Fruit fly (Drosophila melanogaster): ENCODE results near the gene CG33271.

The CG33271 gene

dm6 chr3L:11552996-11553671 is 24.2 kb downstream of the CG33271 start (continued):
- peak; percentile 17 for TF ChIP-seq salm (tag; optimal IDR thresholded peaks at IDR 0.05)
- peak; percentile 44 for TF ChIP-seq CG17359 (tag; optimal IDR thresholded peaks at IDR 0.05)
- peak; percentile 11 for TF ChIP-seq MTF-1 (GFP tag; optimal IDR thresholded peaks at IDR 0.05; ENCODE audit: borderline replicate concordance)
- no peak for TF ChIP-seq CG17568 (GFP tag; optimal IDR thresholded peaks at IDR 0.05)
- no peak for TF ChIP-seq Side (GFP tag; optimal IDR thresholded peaks at IDR 0.05)
- TF ChIP-seq vvl (GFP tag; IDR thresholded peaks at IDR 0.05) = peak; percentile 85; the same call in 1 of the 2 replicates
- TF ChIP-seq CG8924 (tag; optimal IDR thresholded peaks at IDR 0.05) = peak; percentile 29
- peak; percentile 4 for TF ChIP-seq CG8089 (GFP tag; optimal IDR thresholded peaks at IDR 0.05)
- TF ChIP-seq sna (GFP tag; IDR thresholded peaks at IDR 0.05; ENCODE audit: partially characterized antibody) = peak; percentile 82
- peak; percentile 17 for TF ChIP-seq ash1 (GFP tag; optimal IDR thresholded peaks at IDR 0.05)
- TF ChIP-seq yki (optimal IDR thresholded peaks at IDR 0.05) = peak; percentile 96
- TF ChIP-seq CG18262 (tag; optimal IDR thresholded peaks at IDR 0.05) = peak; percentile 36
- peak; percentile 82 for TF ChIP-seq Dll (GFP tag; IDR thresholded peaks at IDR 0.05; ENCODE audit: partially characterized antibody)
- TF ChIP-seq CG14014 (GFP tag; IDR thresholded peaks at IDR 0.05) = peak; percentile 6; the same call in 1 of the 2 replicates
- TF ChIP-seq fd96Cb (tag; optimal IDR thresholded peaks at IDR 0.05) = no peak
- peak; percentile 61; the same call in 1 of the 2 replicates for TF ChIP-seq NFAT (GFP tag; IDR thresholded peaks at IDR 0.05)
- peak; percentile 68 for TF ChIP-seq caup (GFP tag; optimal IDR thresholded peaks at IDR 0.05; ENCODE audit: severe bottlenecking)
- peak; percentile 51 for TF ChIP-seq nau (GFP tag; optimal IDR thresholded peaks at IDR 0.05)
- peak; percentile 11 for TF ChIP-seq unpg (GFP tag; optimal IDR thresholded peaks at IDR 0.05)
- TF ChIP-seq grau (tag; optimal IDR thresholded peaks at IDR 0.05) = peak; percentile 18
- TF ChIP-seq CG13287 (GFP tag; IDR thresholded peaks at IDR 0.05; ENCODE audit: partially characterized antibody) = peak; percentile 80
- no peak for TF ChIP-seq Hsf (GFP tag; optimal IDR thresholded peaks at IDR 0.05)
- TF ChIP-seq lab (GFP tag; optimal IDR thresholded peaks at IDR 0.05) = peak; percentile 40
- no peak for TF ChIP-seq Lhr (GFP tag; optimal IDR thresholded peaks at IDR 0.05)

- TF ChIP-seq CG12104 (GFP tag; optimal IDR thresholded peaks at IDR 0.05) = no peak
- peak; percentile 3 for TF ChIP-seq CG3407 (GFP tag; optimal IDR thresholded peaks at IDR 0.05)
- peak; percentile 39; the same call in 1 of the 2 replicates for TF ChIP-seq CG10959 (GFP tag; IDR thresholded peaks at IDR 0.05)
- no peak for TF ChIP-seq pan (optimal IDR thresholded peaks at IDR 0.05)
- TF ChIP-seq pan (GFP tag; optimal IDR thresholded peaks at IDR 0.05 in 1 of 2, IDR thresholded peaks at IDR 0.05 in 1 of 2) = peak in 1 of 2 experiments; percentile 25
- no peak for TF ChIP-seq Meics (GFP tag; optimal IDR thresholded peaks at IDR 0.05)
- TF ChIP-seq Elba2 (GFP tag; optimal IDR thresholded peaks at IDR 0.05) = no peak
- peak; percentile 13 for TF ChIP-seq chn (GFP tag; optimal IDR thresholded peaks at IDR 0.05)
- TF ChIP-seq Dll (GFP tag; IDR thresholded peaks at IDR 0.05; ENCODE audit: partially characterized antibody) = no peak
- TF ChIP-seq CG14050 (GFP tag; IDR thresholded peaks at IDR 0.05) = no peak
- TF ChIP-seq Drgx (GFP tag; IDR thresholded peaks at IDR 0.05) = peak; percentile 53
- TF ChIP-seq eve (GFP tag; optimal IDR thresholded peaks at IDR 0.05) = peak in 1 of 2 experiments; percentile 16
- no peak for TF ChIP-seq Taf1 (GFP tag; IDR thresholded peaks at IDR 0.05)
- peak; percentile 10 for TF ChIP-seq pnt (GFP tag; optimal IDR thresholded peaks at IDR 0.05)
- 0 out of 3 replicates have a peak, but pooled peaks have one; percentile 35 for TF ChIP-seq CG11695 (GFP tag; IDR thresholded peaks at IDR 0.05)
- peak; percentile 53 for TF ChIP-seq row (GFP tag; IDR thresholded peaks at IDR 0.05)
- no peak for TF ChIP-seq Nf-YC (tag; optimal IDR thresholded peaks at IDR 0.05)
- TF ChIP-seq CG15696 (tag; optimal IDR thresholded peaks at IDR 0.05) = peak; percentile 47
- no peak for TF ChIP-seq sna (GFP tag; IDR thresholded peaks at IDR 0.05; ENCODE audit: partially characterized antibody)
- TF ChIP-seq CG12942 (GFP tag; optimal IDR thresholded peaks at IDR 0.05) = no peak
- peak; percentile 8 for TF ChIP-seq nom (GFP tag; optimal IDR thresholded peaks at IDR 0.05)
- TF ChIP-seq CkIIα-i1 (GFP tag; IDR thresholded peaks at IDR 0.05) = no peak
- TF ChIP-seq Dip2 (GFP tag; IDR thresholded peaks at IDR 0.05) = no peak
- TF ChIP-seq CG12219 (GFP tag; optimal IDR thresholded peaks at IDR 0.05) = peak; percentile 27
- peak; percentile 19 to 37 for TF ChIP-seq dpn (GFP tag; optimal IDR thresholded peaks at IDR 0.05)
- TF ChIP-seq lilli (GFP tag; optimal IDR thresholded peaks at IDR 0.05) = no peak
- peak; percentile 12 for TF ChIP-seq az2 (GFP tag; optimal IDR thresholded peaks at IDR 0.05)
- TF ChIP-seq Ets65A (GFP tag) = peak; percentile 82
Observed at dm6 chr3L:11551949-11552348, 25.3 kb downstream of the CG33271 start.

Data from whole organism, embryonic.